Fruit fly (Drosophila melanogaster): ENCODE data around the gene Arts.

Gene Arts

dm6 chr3L:16581201-16581705, 21.4 kb upstream of the Arts start, which contains the start of gene Smn (continued):
- peak; percentile 43 for TF ChIP-seq CG33213 (GFP tag; optimal IDR thresholded peaks at IDR 0.05)
- TF ChIP-seq CG12744 (GFP tag; optimal IDR thresholded peaks at IDR 0.05) = no peak
- TF ChIP-seq CG10979 (tag; optimal IDR thresholded peaks at IDR 0.05) = peak; percentile 18
- TF ChIP-seq cg (GFP tag; optimal IDR thresholded peaks at IDR 0.05) = no peak
- peak; percentile 41 for TF ChIP-seq slp2 (GFP tag; optimal IDR thresholded peaks at IDR 0.05)
- peak; percentile 81 for TF ChIP-seq CG34224 (GFP tag; IDR thresholded peaks at IDR 0.05; ENCODE audit: partially characterized antibody)
- TF ChIP-seq Atf3 (GFP tag; optimal IDR thresholded peaks at IDR 0.05) = no peak
- no peak for TF ChIP-seq ap (GFP tag; IDR thresholded peaks at IDR 0.05)
- TF ChIP-seq Poxn (GFP tag; IDR thresholded peaks at IDR 0.05) = peak; percentile 46; the same call in 1 of the 2 replicates
- peak; percentile 68 for TF ChIP-seq CG14710 (tag; optimal IDR thresholded peaks at IDR 0.05)
- TF ChIP-seq CG4328 (GFP tag; optimal IDR thresholded peaks at IDR 0.05) = peak; percentile 27
- TF ChIP-seq gro (GFP tag; optimal IDR thresholded peaks at IDR 0.05) = no peak
- TF ChIP-seq oc (tag; optimal IDR thresholded peaks at IDR 0.05) = no peak
- peak; percentile 22 for TF ChIP-seq CG8944 (GFP tag; optimal IDR thresholded peaks at IDR 0.05)
- no peak for TF ChIP-seq CG43689 (GFP tag; IDR thresholded peaks at IDR 0.05)
- TF ChIP-seq CG9437 (GFP tag; optimal IDR thresholded peaks at IDR 0.05) = peak; percentile 18
- no peak for TF ChIP-seq fd96Cb (tag; optimal IDR thresholded peaks at IDR 0.05)
- TF ChIP-seq gcm2 (GFP tag; optimal IDR thresholded peaks at IDR 0.05) = no peak
- TF ChIP-seq disco-r (GFP tag; optimal IDR thresholded peaks at IDR 0.05) = no peak
- TF ChIP-seq CG13775 (GFP tag; optimal IDR thresholded peaks at IDR 0.05) = peak; percentile 17
- TF ChIP-seq mld (GFP tag; IDR thresholded peaks at IDR 0.05; ENCODE audit: partially characterized antibody) = peak; percentile 69; the same call in 1 of the 3 replicates
- TF ChIP-seq klu (GFP tag; IDR thresholded peaks at IDR 0.05) = no peak
- no peak for TF ChIP-seq CG2889 (GFP tag; IDR thresholded peaks at IDR 0.05)
- peak; percentile 20 for TF ChIP-seq cwo (GFP tag; optimal IDR thresholded peaks at IDR 0.05)
- no peak for TF ChIP-seq Usf (GFP tag; optimal IDR thresholded peaks at IDR 0.05)

dm6 chr3L:16582678-16583315, 19.9 kb upstream of the Arts start, which contains the start of gene Rpn12:
Gene Rpn12, plus strand, starts transcription at chr3L:16583028.
- TF ChIP-seq rib (GFP tag; IDR thresholded peaks at IDR 0.05) = 0 out of 2 replicates have a peak, but pooled peaks have one; percentile 21
- TF ChIP-seq CG13624 (GFP tag; optimal IDR thresholded peaks at IDR 0.05) = peak; percentile 43
- TF ChIP-seq Hr3 (GFP tag; optimal IDR thresholded peaks at IDR 0.05) = peak; percentile 5
- TF ChIP-seq CG4617 (GFP tag; optimal IDR thresholded peaks at IDR 0.05; ENCODE audit: borderline replicate concordance) = peak; percentile 53
- TF ChIP-seq CG16813 (GFP tag; IDR thresholded peaks at IDR 0.05; ENCODE audit: partially characterized antibody) = peak; percentile 83
- peak; percentile 64 for TF ChIP-seq trem (tag; optimal IDR thresholded peaks at IDR 0.05)
- peak; percentile 17 for TF ChIP-seq CG7839 (tag; optimal IDR thresholded peaks at IDR 0.05)
- TF ChIP-seq Dbx (GFP tag; IDR thresholded peaks at IDR 0.05) = peak; percentile 21; the same call in 1 of the 3 replicates
- peak; percentile 89 for TF ChIP-seq HLH4C (GFP tag; IDR thresholded peaks at IDR 0.05; ENCODE audit: partially characterized antibody)
- TF ChIP-seq sens (GFP tag) = peak; percentile 93
- peak; percentile 80 for TF ChIP-seq zen2 (GFP tag; IDR thresholded peaks at IDR 0.05; ENCODE audit: partially characterized antibody)
- TF ChIP-seq CG33557 (GFP tag; optimal IDR thresholded peaks at IDR 0.05) = no peak
- peak; percentile 69 for TF ChIP-seq MBD-R2 (GFP tag; IDR thresholded peaks at IDR 0.05)
- peak; percentile 75 for TF ChIP-seq CG2116 (GFP tag; optimal IDR thresholded peaks at IDR 0.05)
- TF ChIP-seq NfI (GFP tag; optimal IDR thresholded peaks at IDR 0.05) = peak; percentile 37
- peak; percentile 11 for TF ChIP-seq CG12104 (GFP tag; optimal IDR thresholded peaks at IDR 0.05)
- no peak for TF ChIP-seq lmd (GFP tag; IDR thresholded peaks at IDR 0.05)
- TF ChIP-seq Mrtf (GFP tag; IDR thresholded peaks at IDR 0.05) = no peak
- TF ChIP-seq CG7556 (GFP tag; optimal IDR thresholded peaks at IDR 0.05) = peak; percentile 3
- no peak for TF ChIP-seq Nf-YB (GFP tag; optimal IDR thresholded peaks at IDR 0.05)
- no peak for TF ChIP-seq CG3407 (GFP tag; optimal IDR thresholded peaks at IDR 0.05)
- TF ChIP-seq zf30C (GFP tag; optimal IDR thresholded peaks at IDR 0.05) = peak; percentile 25
- no peak for TF ChIP-seq toy (GFP tag; IDR thresholded peaks at IDR 0.05)
- peak; percentile 15 for TF ChIP-seq HLH54F (GFP tag; optimal IDR thresholded peaks at IDR 0.05)
- peak; percentile 72 for TF ChIP-seq ato (GFP tag; IDR thresholded peaks at IDR 0.05; ENCODE audit: partially characterized antibody)

Measured in whole organism, embryonic.